Fruit fly (Drosophila melanogaster): ENCODE measurements around the gene CG12204.
A peak's percentile ranks its signal among the peaks of the same experiment; 100 is the strongest.

Gene CG12204

dm6 chrX:19480544-19481127 is 13.6 kb downstream of the CG12204 start:
- no peak for TF ChIP-seq CG9876 (GFP tag; optimal IDR thresholded peaks at IDR 0.05)
- no peak for TF ChIP-seq CG5180 (GFP tag; optimal IDR thresholded peaks at IDR 0.05)
- TF ChIP-seq Sox102F (GFP tag; optimal IDR thresholded peaks at IDR 0.05), result no peak
- no peak for TF ChIP-seq HHEX (GFP tag; optimal IDR thresholded peaks at IDR 0.05)
- TF ChIP-seq bab2 (GFP tag; optimal IDR thresholded peaks at IDR 0.05), result no peak
- TF ChIP-seq dmrt11E (tag; optimal IDR thresholded peaks at IDR 0.05), result no peak
- TF ChIP-seq hbn (GFP tag; IDR thresholded peaks at IDR 0.05; ENCODE audit: partially characterized antibody), result no peak
- no peak for TF ChIP-seq maf-S (GFP tag; optimal IDR thresholded peaks at IDR 0.05)
- TF ChIP-seq CG1529 (GFP tag; optimal IDR thresholded peaks at IDR 0.05), result no peak
- TF ChIP-seq bigmax (GFP tag; optimal IDR thresholded peaks at IDR 0.05), result peak; percentile 93
- no peak for TF ChIP-seq CG13123 (GFP tag; optimal IDR thresholded peaks at IDR 0.05)
- no peak for TF ChIP-seq CG13894 (tag; optimal IDR thresholded peaks at IDR 0.05)
- peak; percentile 86 for TF ChIP-seq crol (GFP tag; IDR thresholded peaks at IDR 0.05)
- peak; percentile 27 for TF ChIP-seq Med (GFP tag)
- peak; percentile 58; the same call in 2 of the 3 replicates for TF ChIP-seq CG34422 (GFP tag; IDR thresholded peaks at IDR 0.05)
- peak; percentile 78 for TF ChIP-seq CG17385 (GFP tag; optimal IDR thresholded peaks at IDR 0.05)
- TF ChIP-seq chm (GFP tag; IDR thresholded peaks at IDR 0.05), result no peak
- TF ChIP-seq phol (tag; optimal IDR thresholded peaks at IDR 0.05), result no peak
- no peak for TF ChIP-seq gem (tag; optimal IDR thresholded peaks at IDR 0.05)
- no peak for TF ChIP-seq luna (GFP tag; optimal IDR thresholded peaks at IDR 0.05)
- no peak for TF ChIP-seq Hsf (GFP tag; optimal IDR thresholded peaks at IDR 0.05)
- no peak for TF ChIP-seq ATbp (GFP tag; optimal IDR thresholded peaks at IDR 0.05)
- TF ChIP-seq lab (GFP tag; optimal IDR thresholded peaks at IDR 0.05), result no peak
- TF ChIP-seq dm (GFP tag; optimal IDR thresholded peaks at IDR 0.05), result peak; percentile 34
- no peak for TF ChIP-seq CG31365 (tag; optimal IDR thresholded peaks at IDR 0.05)
- TF ChIP-seq CG8281 (tag; optimal IDR thresholded peaks at IDR 0.05), result no peak

dm6 chrX:19479869-19480326 is 14.3 kb downstream of the CG12204 start, which contains the start of the genes Naa15-16 and mRpS14:
Gene Naa15-16, plus strand, starts transcription at chrX:19479984.
Gene mRpS14, minus strand, starts transcription at chrX:19480238.
- TF ChIP-seq esg (GFP tag; conservative IDR thresholded peaks at IDR 0.05) (no peak), tup (GFP tag; optimal IDR thresholded peaks at IDR 0.05) (no peak), CG2889 (GFP tag; IDR thresholded peaks at IDR 0.05) (no peak), Nf-YC (tag; optimal IDR thresholded peaks at IDR 0.05) (no peak), Bgb (GFP tag; IDR thresholded peaks at IDR 0.05; ENCODE audit: partially characterized antibody) (peak; percentile 19; the same call in 1 of the 2 replicates), CG5245 (GFP tag; optimal IDR thresholded peaks at IDR 0.05) (no peak), CTCF (GFP tag; optimal IDR thresholded peaks at IDR 0.05) (no peak), CG1233 (GFP tag; optimal IDR thresholded peaks at IDR 0.05) (no peak), Spps (tag; optimal IDR thresholded peaks at IDR 0.05) (no peak), CG6254 (GFP tag; optimal IDR thresholded peaks at IDR 0.05) (no peak), Adf1 (GFP tag; IDR thresholded peaks at IDR 0.05) (peak; percentile 28), CG4328 (GFP tag; optimal IDR thresholded peaks at IDR 0.05) (no peak), dm (GFP tag; optimal IDR thresholded peaks at IDR 0.05) (peak; percentile 50), CG8944 (GFP tag; optimal IDR thresholded peaks at IDR 0.05) (no peak), CG14860 (GFP tag; IDR thresholded peaks at IDR 0.05; ENCODE audit: partially characterized antibody) (peak; percentile 42; the same call in 1 of the 3 replicates), insv (GFP tag; optimal IDR thresholded peaks at IDR 0.05) (no peak), MBD-R2 (GFP tag; IDR thresholded peaks at IDR 0.05) (peak; percentile 72), so (GFP tag; IDR thresholded peaks at IDR 0.05) (no peak), CG13287 (GFP tag; IDR thresholded peaks at IDR 0.05; ENCODE audit: partially characterized antibody) (peak; percentile 51; the same call in 1 of the 2 replicates), CG17186 (GFP tag; optimal IDR thresholded peaks at IDR 0.05) (peak; percentile 79), Atf-2 (GFP tag; optimal IDR thresholded peaks at IDR 0.05) (no peak), Atf3 (GFP tag; optimal IDR thresholded peaks at IDR 0.05) (no peak), CG2712 (tag; optimal IDR thresholded peaks at IDR 0.05) (no peak), hb (GFP tag; IDR thresholded peaks at IDR 0.05; ENCODE audit: partially characterized antibody) (peak; percentile 74; the same call in 2 of the 3 replicates), pho (GFP tag; optimal IDR thresholded peaks at IDR 0.05) (no peak), gem (tag; optimal IDR thresholded peaks at IDR 0.05) (no peak), Ravus (GFP tag; IDR thresholded peaks at IDR 0.05) (no peak)

Measured in whole organism, embryonic.